Fruit fly (Drosophila melanogaster): ENCODE results near the gene GMF.

DNA sequence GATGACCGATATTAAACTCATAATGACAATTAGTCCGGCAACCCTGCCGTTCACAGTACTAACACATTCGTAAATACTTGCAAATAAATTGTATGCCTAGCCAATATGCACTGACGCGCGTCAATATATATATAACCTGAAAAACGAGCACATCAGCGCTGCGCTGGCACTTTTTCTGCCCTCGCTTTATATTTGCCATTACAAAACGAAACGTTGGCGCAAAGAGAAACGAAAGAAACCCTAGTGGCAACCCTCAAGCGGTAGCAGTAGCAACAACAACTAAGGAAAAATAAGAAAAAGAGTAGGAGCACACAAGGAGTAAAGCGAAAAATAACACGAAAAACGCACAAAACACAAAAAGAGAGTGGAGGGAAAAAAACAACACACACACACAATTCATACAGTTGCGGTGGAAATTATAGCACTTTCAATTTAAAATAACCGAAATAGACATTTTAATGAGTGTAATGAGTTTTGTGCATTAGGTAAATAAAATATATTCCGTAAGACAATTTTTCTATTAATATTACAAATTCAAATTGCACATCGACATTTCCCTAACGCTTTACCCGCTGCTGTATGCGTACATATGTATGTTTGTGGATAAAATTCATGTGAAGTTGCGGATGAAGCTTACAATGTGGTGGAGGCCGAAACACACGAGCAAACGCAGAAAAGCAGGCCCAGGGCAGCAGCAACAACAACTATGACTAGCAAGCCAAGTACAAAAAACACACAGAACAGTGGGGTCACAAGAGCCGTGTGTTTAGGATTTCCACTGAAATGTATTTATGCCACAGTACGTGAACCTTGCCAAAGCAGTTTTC is 48.2 kb upstream of the GMF start:
- peak; percentile 99 for TF ChIP-seq CG34406 (GFP tag; optimal IDR thresholded peaks at IDR 0.05)
- peak; percentile 99 for TF ChIP-seq Eip75B (GFP tag; optimal IDR thresholded peaks at IDR 0.05)
- peak; percentile 99 for TF ChIP-seq Hr39 (GFP tag; optimal IDR thresholded peaks at IDR 0.05)
- TF ChIP-seq Hr4 (GFP tag; optimal IDR thresholded peaks at IDR 0.05) = peak; percentile 99
- peak; percentile 99 for TF ChIP-seq CG6163 (GFP tag; IDR thresholded peaks at IDR 0.05)
- TF ChIP-seq OdsH (GFP tag; optimal IDR thresholded peaks at IDR 0.05) = peak; percentile 99
- TF ChIP-seq pdm3 (GFP tag; optimal IDR thresholded peaks at IDR 0.05) = peak; percentile 99
- TF ChIP-seq Smox (GFP tag; optimal IDR thresholded peaks at IDR 0.05) = peak; percentile 99
- TF ChIP-seq CG16779 (tag; optimal IDR thresholded peaks at IDR 0.05) = peak; percentile 99
- peak; percentile 99 for TF ChIP-seq Lpt (GFP tag; optimal IDR thresholded peaks at IDR 0.05)
- peak; percentile 99 for TF ChIP-seq CG8632 (GFP tag; optimal IDR thresholded peaks at IDR 0.05)
- peak; percentile 99 for TF ChIP-seq spab (GFP tag; optimal IDR thresholded peaks at IDR 0.05)
- peak; percentile 99 for TF ChIP-seq CG11762 (GFP tag; optimal IDR thresholded peaks at IDR 0.05; ENCODE audit: insufficient read depth)

Measured in whole organism, prepupa.